Fruit fly (Drosophila melanogaster) whole organism, embryonic: ENCODE data around the gene ebd1.

ENCODE experiments used
- Atf6 ChIP-seq: fragments of 200-800 bp; sonication (Bioruptor generic); IDR thresholded peaks from 2 replicates; pipeline ENCODE4 v1.3.6; 2022; ENCODE audit warnings: missing biosample characterization, missing genetic modification characterization
- B-H1 ChIP-seq: fragments of 200-800 bp; sonication (Bioruptor generic); IDR thresholded peaks from 3 replicates; pipeline ENCODE4 v1.3.6; 2022; ENCODE audit warnings: missing biosample characterization, missing genetic modification characterization
- Blimp-1 ChIP-seq: fragments of 200-800 bp; sonication (Bioruptor generic); optimal IDR thresholded peaks from 3 replicates; lab custom pipeline; 2018; ENCODE audit warnings: missing biosample characterization, missing genetic modification characterization, mild to moderate bottlenecking, moderate library complexity, missing genetic modification reagents
- BtbVII ChIP-seq: fragments of 200-800 bp; sonication (Bioruptor generic); optimal IDR thresholded peaks from 3 replicates; lab custom pipeline; 2017; ENCODE audit warnings: missing biosample characterization, mild to moderate bottlenecking, missing genetic modification characterization
- CG10147 ChIP-seq: fragments of 200-800 bp; sonication (Bioruptor generic); optimal IDR thresholded peaks from 2 replicates; lab custom pipeline; 2019; ENCODE audit warnings: missing biosample characterization, mild to moderate bottlenecking, missing genetic modification characterization, moderate library complexity
- CG11093 ChIP-seq: fragments of 200-800 bp; sonication (Bioruptor generic); IDR thresholded peaks from 3 replicates; pipeline ENCODE4 v1.3.6; 2022; ENCODE audit warnings: missing biosample characterization, missing genetic modification characterization
- CG11560 ChIP-seq: fragments of 200-800 bp; sonication (Bioruptor generic); IDR thresholded peaks from 3 replicates; pipeline ENCODE4 v1.3.6; 2022; ENCODE audit warnings: missing biosample characterization, missing genetic modification characterization
- CG14710 ChIP-seq: fragments of 200-800 bp; sonication (Bioruptor generic); optimal IDR thresholded peaks from 3 replicates; lab custom pipeline; 2019; ENCODE audit warnings: missing biosample characterization, mild to moderate bottlenecking, missing genetic modification characterization, moderate library complexity
- CG14965 ChIP-seq: fragments of 200-800 bp; sonication (Bioruptor generic); optimal IDR thresholded peaks from 2 replicates; lab custom pipeline; 2016; ENCODE audit warnings: missing biosample characterization, missing genetic modification characterization, borderline replicate concordance
- CG15269 ChIP-seq: fragments of 200-800 bp; sonication (Bioruptor generic); optimal IDR thresholded peaks from 2 replicates; lab custom pipeline; 2018; ENCODE audit warnings: missing biosample characterization, mild to moderate bottlenecking, missing genetic modification characterization, moderate library complexity
- CG15514 ChIP-seq: fragments of 200-800 bp; sonication (Bioruptor generic); optimal IDR thresholded peaks from 3 replicates; lab custom pipeline; 2017; ENCODE audit warnings: missing biosample characterization, missing genetic modification characterization, mild to moderate bottlenecking, moderate library complexity, missing genetic modification reagents
- CG1603 ChIP-seq: fragments of 200-800 bp; sonication (Bioruptor generic); optimal IDR thresholded peaks from 2 replicates; lab custom pipeline; 2019; ENCODE audit warnings: missing biosample characterization, mild to moderate bottlenecking, missing genetic modification characterization, moderate library complexity
- CG16779 ChIP-seq: fragments of 200-800 bp; sonication (Bioruptor generic); IDR thresholded peaks from 2 replicates; pipeline ENCODE4 v1.3.6; 2022; ENCODE audit warnings: missing biosample characterization, missing genetic modification characterization
- CG17186 ChIP-seq: fragments of 200-800 bp; sonication (Bioruptor generic); optimal IDR thresholded peaks from 3 replicates; lab custom pipeline; 2017; ENCODE audit warnings: missing biosample characterization, missing genetic modification reagents, missing genetic modification characterization
- CG17568 ChIP-seq: fragments of 200-800 bp; sonication (Bioruptor generic); optimal IDR thresholded peaks from 2 replicates; lab custom pipeline; 2018; ENCODE audit warnings: missing biosample characterization, mild to moderate bottlenecking, missing genetic modification characterization, moderate library complexity
- CG3163 ChIP-seq: fragments of 200-800 bp; sonication (Bioruptor generic); optimal IDR thresholded peaks from 3 replicates; lab custom pipeline; 2016; ENCODE audit warnings: missing biosample characterization, missing genetic modification characterization
- CG32767 ChIP-seq: fragments of 200-800 bp; sonication (Bioruptor generic); IDR thresholded peaks from 2 replicates; pipeline ENCODE4 v1.3.6; 2022; ENCODE audit warnings: missing biosample characterization, missing genetic modification characterization
- CG4282 ChIP-seq: fragments of 200-800 bp; sonication (Bioruptor generic); optimal IDR thresholded peaks from 2 replicates; lab custom pipeline; 2016; ENCODE audit warnings: missing biosample characterization, missing genetic modification characterization
- CG4730 ChIP-seq: fragments of 200-800 bp; sonication (Bioruptor generic); IDR thresholded peaks from 2 replicates; pipeline ENCODE4 v1.3.6; 2022; ENCODE audit warnings: missing biosample characterization, missing genetic modification characterization
- CG8388 ChIP-seq: fragments of 200-800 bp; sonication (Bioruptor generic); optimal IDR thresholded peaks from 2 replicates; lab custom pipeline; 2019; ENCODE audit warnings: missing biosample characterization, mild to moderate bottlenecking, missing genetic modification characterization, moderate library complexity
- CHES-1-like ChIP-seq: fragments of 200-800 bp; sonication (Bioruptor generic); optimal IDR thresholded peaks from 2 replicates; lab custom pipeline; 2016; ENCODE audit warnings: missing biosample characterization, missing genetic modification characterization
- CrebB ChIP-seq: fragments of 200-800 bp; sonication (Bioruptor generic); optimal IDR thresholded peaks from 3 replicates; lab custom pipeline; 2018; ENCODE audit warnings: missing biosample characterization, mild to moderate bottlenecking, missing genetic modification characterization
- Dad ChIP-seq: fragments of 200-800 bp; sonication (Bioruptor generic); optimal IDR thresholded peaks from 3 replicates; lab custom pipeline; 2016; ENCODE audit warnings: missing biosample characterization, missing genetic modification characterization
- Dll ChIP-seq: fragments of 200-800 bp; sonication (Bioruptor generic); IDR thresholded peaks from 4 replicates; pipeline ENCODE4 v1.3.6; 2022; ENCODE audit warnings: missing biosample characterization, missing genetic modification characterization; ENCODE audit not compliant: partially characterized antibody
- E2f1 ChIP-seq: fragments of 200-800 bp; sonication (Bioruptor generic); IDR thresholded peaks from 2 replicates; pipeline ENCODE4 v1.3.6; 2022; ENCODE audit warnings: missing biosample characterization, missing genetic modification characterization
- Eip74EF ChIP-seq, 2 experiments: fragments of 200-800 bp in 1 of 2; fragments of >200 bp in 1 of 2; sonication (Bioruptor generic) in 1 of 2; optimal IDR thresholded peaks; 2 replicates each; lab custom pipeline; 2017 to 2019; ENCODE audit warnings: missing biosample characterization in 2 of 2, missing genetic modification characterization in 2 of 2, mild to moderate bottlenecking in 1 of 2, moderate library complexity in 1 of 2
- HLH54F ChIP-seq: fragments of 200-800 bp; sonication (Bioruptor generic); optimal IDR thresholded peaks from 3 replicates; lab custom pipeline; 2016; ENCODE audit warnings: missing biosample characterization, missing genetic modification characterization
- Hmr ChIP-seq: fragments of 200-800 bp; sonication (Bioruptor generic); optimal IDR thresholded peaks from 3 replicates; lab custom pipeline; 2017; ENCODE audit warnings: mild to moderate bottlenecking, missing biosample characterization, missing genetic modification reagents, missing genetic modification characterization
- Hmx ChIP-seq: fragments of 200-800 bp; sonication (Bioruptor generic); optimal IDR thresholded peaks from 2 replicates; lab custom pipeline; 2016; ENCODE audit warnings: missing biosample characterization, missing genetic modification characterization
- Hr51 ChIP-seq, 2 experiments: fragments of 200-800 bp; sonication (Bioruptor generic); optimal IDR thresholded peaks; 2 replicates in 1 of 2; 3 replicates in 1 of 2; lab custom pipeline; 2016 to 2018; ENCODE audit warnings: missing biosample characterization in 2 of 2, missing genetic modification characterization in 2 of 2, mild to moderate bottlenecking in 1 of 2, moderate library complexity in 1 of 2
- Jarid2 ChIP-seq: fragments of 200-800 bp; sonication (Bioruptor generic); optimal IDR thresholded peaks from 3 replicates; lab custom pipeline; 2017; ENCODE audit warnings: mild to moderate bottlenecking, missing biosample characterization, missing genetic modification reagents, missing genetic modification characterization
- Lim3 ChIP-seq: fragments of 200-800 bp; sonication (Bioruptor generic); IDR thresholded peaks from 2 replicates; pipeline ENCODE4 v1.3.6; 2022; ENCODE audit warnings: missing biosample characterization, missing genetic modification characterization
- NK7.1 ChIP-seq: fragments of 200-800 bp; sonication (Bioruptor generic); optimal IDR thresholded peaks from 3 replicates; lab custom pipeline; 2016; ENCODE audit warnings: missing biosample characterization, missing genetic modification characterization
- Neu2 ChIP-seq: fragments of 200-800 bp; sonication (Bioruptor generic); optimal IDR thresholded peaks from 3 replicates; lab custom pipeline; 2016; ENCODE audit warnings: missing biosample characterization, missing genetic modification characterization, borderline replicate concordance
- Rfx ChIP-seq: fragments of 200-800 bp; sonication (Bioruptor generic); IDR thresholded peaks from 2 replicates; pipeline ENCODE4 v1.3.6; 2022; ENCODE audit warnings: missing biosample characterization, missing genetic modification characterization
- Xrp1 ChIP-seq: fragments of 200-800 bp; sonication (Bioruptor generic); IDR thresholded peaks from 2 replicates; pipeline ENCODE4 v1.3.6; 2022; ENCODE audit warnings: missing biosample characterization, missing genetic modification characterization
- ash1 ChIP-seq: fragments of 200-800 bp; sonication (Bioruptor generic); optimal IDR thresholded peaks from 2 replicates; lab custom pipeline; 2018; ENCODE audit warnings: missing biosample characterization, mild to moderate bottlenecking, missing genetic modification characterization
- bigmax ChIP-seq: fragments of 200-800 bp; sonication (Bioruptor generic); optimal IDR thresholded peaks from 2 replicates; lab custom pipeline; 2018; ENCODE audit warnings: missing biosample characterization, mild to moderate bottlenecking, missing genetic modification characterization
- exex ChIP-seq: fragments of 200-800 bp; sonication (Bioruptor generic); optimal IDR thresholded peaks from 4 replicates; lab custom pipeline; 2018; ENCODE audit warnings: missing biosample characterization, mild to moderate bottlenecking, missing genetic modification characterization, moderate library complexity
- gcm ChIP-seq: fragments of 200-800 bp; sonication (Bioruptor generic); optimal IDR thresholded peaks from 2 replicates; lab custom pipeline; 2019; ENCODE audit warnings: missing biosample characterization, mild to moderate bottlenecking, missing genetic modification characterization, moderate library complexity
- gsb-n ChIP-seq: fragments of 200-800 bp; sonication (Bioruptor generic); optimal IDR thresholded peaks from 3 replicates; lab custom pipeline; 2018; ENCODE audit warnings: missing biosample characterization, mild to moderate bottlenecking, missing genetic modification characterization
- kni ChIP-seq: fragments of 200-800 bp; sonication (Bioruptor generic); optimal IDR thresholded peaks from 3 replicates; lab custom pipeline; 2017; ENCODE audit warnings: mild to moderate bottlenecking, missing biosample characterization, missing genetic modification reagents, missing genetic modification characterization
- nom ChIP-seq: fragments of 200-800 bp; sonication (Bioruptor generic); optimal IDR thresholded peaks from 2 replicates; lab custom pipeline; 2017; ENCODE audit warnings: missing biosample characterization, missing genetic modification characterization, mild to moderate bottlenecking, moderate library complexity, missing genetic modification reagents
- oc ChIP-seq: fragments of 200-800 bp; sonication (Bioruptor generic); optimal IDR thresholded peaks from 2 replicates; lab custom pipeline; 2018; ENCODE audit warnings: missing biosample characterization, mild to moderate bottlenecking, missing genetic modification characterization, moderate library complexity
- pan ChIP-seq, 4 experiments: fragments of >200 bp in 3 of 4; fragments of 200-800 bp in 1 of 4; sonication (Bioruptor generic) in 1 of 4; optimal IDR thresholded peaks in 3 of 4; IDR thresholded peaks in 1 of 4; 2 replicates each; pipeline versions ENCODE4 v1.3.6 to Lab custom; 2017 to 2022; ENCODE audit warnings: missing biosample characterization in 2 of 4, missing genetic modification characterization in 2 of 4, mixed read lengths in 1 of 4
- repo ChIP-seq: fragments of 200-800 bp; sonication (Bioruptor generic); optimal IDR thresholded peaks from 2 replicates; lab custom pipeline; 2016; ENCODE audit warnings: missing biosample characterization, missing genetic modification characterization
- sim ChIP-seq: fragments of 200-800 bp; sonication (Bioruptor generic); IDR thresholded peaks from 2 replicates; pipeline ENCODE4 v1.3.6; 2022; ENCODE audit warnings: missing biosample characterization, missing genetic modification characterization
- sisA ChIP-seq: fragments of 200-800 bp; sonication (Bioruptor generic); IDR thresholded peaks from 2 replicates; pipeline ENCODE4 v1.3.6; 2022; ENCODE audit warnings: missing biosample characterization, missing genetic modification characterization
- yki ChIP-seq: fragments of >200 bp; optimal IDR thresholded peaks from 3 replicates; lab custom pipeline; 2018
- zf30C ChIP-seq: fragments of 200-800 bp; sonication (Bioruptor generic); optimal IDR thresholded peaks from 3 replicates; lab custom pipeline; 2018; ENCODE audit warnings: missing biosample characterization, mild to moderate bottlenecking, missing genetic modification characterization

Gene ebd1

dm6 chr3L:722386-722785, 37.0 kb upstream of the ebd1 start (continued):
- no peak for TF ChIP-seq HLH54F (GFP tag; lab: Kevin White, UChicago)
- no peak for TF ChIP-seq gsb-n
- TF ChIP-seq CG17186 (GFP tag; lab: Kevin White, UChicago) = no peak
- TF ChIP-seq yki = no peak
- no peak for TF ChIP-seq Neu2 (GFP tag; lab: Kevin White, UChicago)
- TF ChIP-seq pan (optimal IDR thresholded peaks at IDR 0.05; lab: Kevin White, UChicago) = no peak
- peak in 1 of 2 experiments; percentile 68 for TF ChIP-seq pan (GFP tag; optimal IDR thresholded peaks at IDR 0.05 in 1 of 2, IDR thresholded peaks at IDR 0.05 in 1 of 2)
- no peak for TF ChIP-seq gcm (GFP tag; lab: Kevin White, UChicago)
- no peak for TF ChIP-seq CG15514 (GFP tag; lab: Kevin White, UChicago)
- TF ChIP-seq bigmax (GFP tag; lab: Kevin White, UChicago) = no peak
- TF ChIP-seq CG8388 = no peak
- no peak for TF ChIP-seq CG3163 (GFP tag; lab: Kevin White, UChicago)
- peak; percentile 26; the same call in 1 of the 2 replicates for TF ChIP-seq E2f1 (GFP tag; lab: Robert Waterston, UW)
- no peak for TF ChIP-seq Dll (GFP tag; lab: Robert Waterston, UW)
- no peak for TF ChIP-seq zf30C (GFP tag; lab: Kevin White, UChicago)
- TF ChIP-seq CG14710 (tag; lab: Kevin White, UChicago) = no peak
- peak; percentile 53; the same call in 1 of the 3 replicates for TF ChIP-seq CG11093 (GFP tag; lab: Robert Waterston, UW)
- no peak for TF ChIP-seq repo (GFP tag; lab: Kevin White, UChicago)
- no peak for TF ChIP-seq CG11560 (tag; lab: Robert Waterston, UW)
- TF ChIP-seq CG1603 (tag; lab: Kevin White, UChicago) = peak; percentile 28
- TF ChIP-seq Hmr (GFP tag; lab: Kevin White, UChicago) = no peak
- TF ChIP-seq Rfx = peak; percentile 59
- no peak for TF ChIP-seq BtbVII
- no peak for TF ChIP-seq CG32767 (GFP tag; lab: Robert Waterston, UW)
- peak; percentile 39 for TF ChIP-seq CG15269
- TF ChIP-seq CG14965 (GFP tag; lab: Kevin White, UChicago) = no peak
- no peak for TF ChIP-seq sim (GFP tag; lab: Robert Waterston, UW)
- TF ChIP-seq CG17568 (GFP tag; lab: Kevin White, UChicago) = no peak
- TF ChIP-seq exex = no peak
- TF ChIP-seq CrebB (tag; lab: Kevin White, UChicago) = no peak
- TF ChIP-seq Dad (GFP tag; lab: Kevin White, UChicago) = no peak
- TF ChIP-seq Hmx (GFP tag; lab: Kevin White, UChicago) = no peak
- no peak for TF ChIP-seq kni
- TF ChIP-seq B-H1 (GFP tag; lab: Robert Waterston, UW) = no peak
- TF ChIP-seq CHES-1-like = no peak
- peak; percentile 62 for TF ChIP-seq sisA
- TF ChIP-seq CG16779 (GFP tag; lab: Robert Waterston, UW) = no peak
- TF ChIP-seq Blimp-1 (GFP tag; lab: Kevin White, UChicago) = no peak
- TF ChIP-seq CG4282 = no peak
- no peak for TF ChIP-seq CG10147 (GFP tag; lab: Kevin White, UChicago)
- TF ChIP-seq Jarid2 = no peak
- TF ChIP-seq ash1 (GFP tag; lab: Kevin White, UChicago) = no peak
- no peak for TF ChIP-seq NK7.1 (GFP tag; lab: Kevin White, UChicago)
- peak; percentile 43; the same call in 1 of the 2 replicates for TF ChIP-seq CG4730 (GFP tag; lab: Robert Waterston, UW)
- TF ChIP-seq Xrp1 (GFP tag; lab: Robert Waterston, UW) = no peak
- no peak for TF ChIP-seq Lim3
- no peak for TF ChIP-seq nom (GFP tag; lab: Kevin White, UChicago)
- peak in 1 of 2 experiments; percentile 28 for TF ChIP-seq Hr51 (GFP tag; optimal IDR thresholded peaks at IDR 0.05; lab: Kevin White, UChicago)
- TF ChIP-seq Eip74EF (GFP tag; optimal IDR thresholded peaks at IDR 0.05; lab: Kevin White, UChicago) = no peak
- TF ChIP-seq oc (tag; lab: Kevin White, UChicago) = no peak
- peak; percentile 42; the same call in 1 of the 2 replicates for TF ChIP-seq Atf6 (GFP tag; lab: Robert Waterston, UW)
